Fruit fly (Drosophila melanogaster): ENCODE measurements around the gene CG14195.
A peak's percentile ranks its signal among the peaks of the same experiment; 100 is the strongest.

Gene CG14195

dm6 chrX:19225304-19225640, 13.4 kb upstream of the CG14195 start:
- TF ChIP-seq noc (tag; optimal IDR thresholded peaks at IDR 0.05) = no peak

DNA sequence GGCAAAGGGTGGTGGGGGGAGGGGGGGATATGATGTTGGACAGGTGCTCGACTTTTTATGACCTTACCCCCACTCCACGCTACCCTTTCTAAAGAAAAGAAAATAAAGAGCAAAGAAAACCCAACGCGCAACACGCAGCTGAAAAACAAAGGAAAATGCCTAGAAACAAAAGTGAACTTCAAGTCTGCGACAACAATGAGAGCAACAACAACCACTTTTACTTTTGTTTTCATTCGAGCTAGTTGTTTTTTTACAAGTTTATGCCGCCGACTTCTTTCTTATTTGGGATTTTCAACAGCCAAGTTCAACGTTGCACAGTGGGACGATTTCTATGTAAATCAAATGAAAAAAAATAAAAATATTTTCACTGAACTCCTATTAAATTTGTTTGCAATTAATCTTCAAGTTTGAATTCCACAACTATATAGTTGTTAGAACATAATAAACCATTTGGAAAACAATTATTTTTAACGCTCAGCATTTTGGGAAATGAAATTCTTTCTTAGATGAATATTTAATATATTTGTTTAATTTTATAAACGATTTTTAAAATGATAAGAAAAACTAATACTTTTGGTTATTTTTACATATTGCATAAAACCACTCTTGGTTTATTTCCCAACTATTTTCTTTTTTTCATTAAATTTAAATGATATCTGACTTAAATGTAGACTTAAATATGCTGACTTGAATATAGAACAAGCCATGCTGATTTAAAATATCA, 12.9 kb upstream of the CG14195 start:
- TF ChIP-seq noc (tag; optimal IDR thresholded peaks at IDR 0.05) = no peak

dm6 chrX:19220963-19221572, 9.2 kb upstream of the CG14195 start:
- no peak for TF ChIP-seq noc (tag; optimal IDR thresholded peaks at IDR 0.05)

DNA sequence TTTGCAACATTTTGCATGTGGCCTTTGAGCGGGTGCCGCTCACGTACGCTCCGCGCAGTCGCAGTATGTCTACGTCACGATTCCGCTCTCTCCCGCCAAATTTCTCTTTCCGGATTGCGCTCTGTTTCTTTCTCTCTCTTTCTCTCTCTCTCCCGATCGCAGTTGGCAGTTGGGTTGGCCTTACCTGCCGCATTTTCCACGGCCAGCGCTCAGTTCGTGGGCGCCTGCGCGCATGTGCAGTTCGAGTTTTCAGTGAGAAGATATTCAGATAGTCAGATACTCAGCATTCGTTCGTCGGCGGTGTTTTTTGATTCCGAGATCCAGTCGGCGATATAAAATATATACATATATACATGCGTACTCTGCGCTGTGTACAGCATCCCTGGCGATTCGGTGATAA, 8.5 kb upstream of the CG14195 start, which contains the start of gene CG7884:
CG7884 (plus strand) TSS at position 208 of the 400 bp plus-strand sequence.
- no peak for TF ChIP-seq noc (tag; optimal IDR thresholded peaks at IDR 0.05)

- peak; percentile 70 for TF ChIP-seq noc (tag; optimal IDR thresholded peaks at IDR 0.05)
Measured at dm6 chrX:19216671-19217070, 4.8 kb upstream of the CG14195 start.

dm6 chrX:19215215-19215614, 3.3 kb upstream of the CG14195 start, which contains the start of gene Muc18B:
Muc18B (plus strand) TSS chrX:19215515.
- no peak for TF ChIP-seq noc (tag; optimal IDR thresholded peaks at IDR 0.05)

DNA sequence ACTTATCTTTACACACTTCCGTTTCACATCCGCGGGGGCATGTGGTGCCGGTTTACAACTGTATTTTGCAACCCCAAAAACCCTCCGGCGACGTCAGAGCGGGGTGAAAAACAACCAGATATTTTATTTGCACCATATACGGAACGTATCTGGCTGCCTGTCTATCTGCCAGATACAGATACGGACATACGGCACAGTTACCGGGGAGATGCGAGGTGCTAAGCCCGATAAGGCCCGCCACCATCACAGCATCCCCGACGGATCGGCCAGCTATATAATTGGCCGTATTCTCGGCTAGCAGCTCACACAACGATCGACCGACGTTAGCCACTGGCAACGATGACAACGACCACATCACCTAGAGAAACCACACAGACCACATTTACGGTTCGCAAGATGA, 1.1 kb upstream of the CG14195 start, which contains the start of gene Mur18B:
Mur18B (plus strand) TSS at position 301 of the 400 bp plus-strand sequence.
- TF ChIP-seq noc (tag; optimal IDR thresholded peaks at IDR 0.05) = no peak

DNA sequence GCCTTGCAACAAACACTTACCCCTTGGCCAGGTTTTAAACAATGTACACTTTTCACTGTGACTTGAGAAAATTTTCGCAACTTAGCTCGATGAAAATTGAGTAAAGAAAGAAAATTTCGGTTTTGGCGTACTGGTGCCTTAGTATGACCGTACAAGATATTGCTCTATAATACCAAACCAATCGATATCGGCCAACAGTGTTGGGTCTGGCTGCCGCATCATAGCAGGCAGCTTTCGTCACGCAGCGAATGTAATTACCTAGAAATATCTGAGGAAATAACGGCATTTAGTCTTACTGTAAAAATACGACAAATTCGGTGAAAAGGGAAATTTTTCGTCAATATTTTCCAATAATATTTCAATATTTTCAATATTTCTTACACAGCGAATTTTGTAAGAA, 3.9 kb downstream of the CG14195 start, which contains the start of gene Ulp1:
Ulp1 (minus strand) TSS at position 174 of the 400 bp plus-strand sequence.
- no peak for TF ChIP-seq noc (tag; optimal IDR thresholded peaks at IDR 0.05)

dm6 chrX:19201630-19202029, 10.3 kb downstream of the CG14195 start, which contains the start of gene CG7990:
CG7990 (minus strand) TSS chrX:19201979.
- TF ChIP-seq noc (tag; optimal IDR thresholded peaks at IDR 0.05) = no peak

- no peak for TF ChIP-seq noc (tag; optimal IDR thresholded peaks at IDR 0.05)
Measured at dm6 chrX:19193336-19193735, 18.5 kb downstream of the CG14195 start, which contains the start of the genes CG7914 and CG14194. CG7914 (minus strand) TSS chrX:19193448. CG14194 (plus strand) TSS chrX:19193555.

DNA sequence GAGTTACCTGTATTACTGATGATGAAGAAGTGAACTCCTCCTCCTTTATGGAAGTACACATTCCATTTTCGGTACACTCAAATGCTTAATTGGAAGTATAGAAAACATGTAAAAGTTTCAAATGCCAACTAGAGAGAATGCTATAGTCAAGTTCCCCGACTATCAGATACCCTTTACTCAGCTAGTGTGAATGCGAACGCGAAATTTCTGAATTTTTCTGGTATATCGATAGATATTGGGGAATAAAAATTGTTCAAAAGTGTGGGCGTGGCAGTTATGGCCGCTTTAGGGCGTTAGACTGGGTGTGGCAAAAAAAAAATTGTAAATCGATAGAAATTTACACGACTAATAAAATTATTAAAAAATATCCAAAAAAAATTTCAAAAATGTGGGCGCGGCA, 20.3 kb downstream of the CG14195 start:
- no peak for TF ChIP-seq noc (tag; optimal IDR thresholded peaks at IDR 0.05)

dm6 chrX:19191050-19191449, 20.8 kb downstream of the CG14195 start:
- TF ChIP-seq noc (tag; optimal IDR thresholded peaks at IDR 0.05) = no peak

DNA sequence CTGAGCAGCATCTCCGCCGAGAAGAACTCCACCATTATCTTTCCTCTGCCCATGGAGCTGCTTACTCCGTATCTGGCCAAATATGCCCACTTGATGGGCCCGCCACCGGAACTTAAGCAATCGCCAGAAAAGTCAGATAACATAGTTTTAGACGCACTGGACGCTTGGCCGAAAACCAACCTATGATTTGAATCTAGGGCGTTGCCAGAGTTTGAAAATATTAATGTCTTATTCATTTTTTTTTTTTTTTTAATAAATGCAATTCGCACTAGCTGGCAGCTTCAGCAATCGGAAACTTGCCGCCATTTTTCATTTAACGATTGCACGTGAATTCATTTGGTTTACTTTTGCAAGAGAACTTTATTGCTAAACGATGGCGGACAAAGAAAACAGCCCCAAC, 22.0 kb downstream of the CG14195 start, which contains the start of gene HP1D3csd:
HP1D3csd (plus strand) TSS at position 312 of the 400 bp plus-strand sequence.
- no peak for TF ChIP-seq noc (tag; optimal IDR thresholded peaks at IDR 0.05)

DNA sequence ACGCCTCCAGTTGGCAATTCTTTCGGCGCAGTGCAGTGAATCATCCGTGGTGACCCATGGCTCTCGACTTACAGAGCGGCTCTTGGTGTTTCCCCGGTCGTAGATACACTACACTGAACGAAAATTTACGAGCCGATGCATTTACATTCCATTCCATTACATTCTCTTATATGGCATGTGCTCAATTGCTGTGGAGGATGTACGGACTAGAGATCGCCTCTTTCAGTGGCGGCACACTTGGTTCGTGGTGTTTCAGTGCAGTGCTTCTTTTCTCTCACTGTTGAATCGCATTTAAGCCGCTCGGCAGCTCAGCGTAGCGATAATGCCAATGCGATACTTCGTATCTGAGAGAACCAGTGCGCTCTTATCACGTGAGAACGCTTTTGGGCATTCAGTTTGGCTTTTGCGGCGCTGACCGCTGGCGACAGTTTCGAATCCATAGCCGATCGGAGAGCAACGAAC, 24.2 kb downstream of the CG14195 start, which contains the start of gene Mec2:
Mec2 (plus strand) TSS at position 412 of the 462 bp plus-strand sequence.
- TF ChIP-seq noc (tag; optimal IDR thresholded peaks at IDR 0.05) = peak; percentile 21

dm6 chrX:19183121-19183520, 28.8 kb downstream of the CG14195 start, which contains the start of gene CG33253:
CG33253 (plus strand) TSS chrX:19183421.
- TF ChIP-seq noc (tag; optimal IDR thresholded peaks at IDR 0.05) = no peak

DNA sequence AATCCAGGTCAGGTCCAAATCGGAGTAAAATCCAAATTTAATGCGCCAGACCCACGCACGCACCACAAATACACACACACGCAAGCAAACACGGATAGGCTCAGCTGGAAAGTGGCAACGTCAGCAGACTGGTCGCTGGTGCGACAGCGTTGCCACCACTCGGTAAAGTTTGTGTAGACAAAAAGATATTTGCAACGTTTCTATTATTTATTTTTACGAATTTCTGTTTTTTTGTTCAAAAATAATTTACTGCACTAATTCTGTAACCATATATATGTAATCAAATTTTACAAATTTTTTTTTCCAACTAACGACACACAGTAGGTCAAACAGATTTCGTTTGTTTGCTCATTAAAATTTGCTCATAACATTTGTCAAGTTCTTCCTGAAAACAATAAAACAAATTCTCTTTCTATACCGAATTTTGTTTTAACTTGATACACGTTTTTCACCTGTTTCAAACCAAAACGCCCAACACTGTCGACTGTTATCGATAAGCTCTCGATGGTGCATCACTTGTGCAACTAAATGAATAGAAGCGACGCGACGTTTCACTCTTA, 32.1 kb downstream of the CG14195 start, which contains the start of the genes CG7556 and CG7453:
CG7556 (minus strand) TSS at position 135 of the 560 bp plus-strand sequence.
CG7453 (plus strand) TSS at position 478 of the 560 bp plus-strand sequence.
- peak; percentile 69 for TF ChIP-seq noc (tag; optimal IDR thresholded peaks at IDR 0.05)

Data from whole organism, larva.